Worm (Caenorhabditis elegans) whole organism, late embryonic: Measurements from ENCODE around the gene C07A12.7.

ENCODE experiments used
- F13H6.1 ChIP-seq: sonication (generic microtip); optimal IDR thresholded peaks from 2 replicates; lab custom pipeline; 2016; ENCODE audit warnings: missing genetic modification characterization, missing compliant biosample characterization
- ceh-9 ChIP-seq: sonication (generic microtip); optimal IDR thresholded peaks from 2 replicates; lab custom pipeline; 2016; ENCODE audit warnings: mild to moderate bottlenecking, missing genetic modification characterization, inconsistent platforms, missing compliant biosample characterization
- fkh-10 ChIP-seq: fragments of 150-350 bp; optimal IDR thresholded peaks from 2 replicates; lab custom pipeline; 2014; ENCODE audit warnings: missing biosample characterization, missing genetic modification reagents, missing genetic modification characterization
- hlh-30 ChIP-seq: sonication (generic microtip); optimal IDR thresholded peaks from 2 replicates; lab custom pipeline; 2017; ENCODE audit warnings: antibody characterized with exemption, missing genetic modification characterization, missing compliant biosample characterization; ENCODE audit not compliant: insufficient read depth
- npax-4 ChIP-seq: sonication (generic microtip); optimal IDR thresholded peaks from 2 replicates; lab custom pipeline; 2016; ENCODE audit warnings: missing genetic modification characterization, missing compliant biosample characterization

ce11 chrX:4569276-4569675, 47.3 kb upstream of the C07A12.7 start:
- TF ChIP-seq fkh-10 (GFP tag; lab: Kevin White, UChicago) (no peak), hlh-30 (no peak), npax-4 (tag; lab: Kevin White, UChicago) (no peak), F13H6.1 (no peak), ceh-9 (tag; lab: Kevin White, UChicago) (no peak)
